Worm (Caenorhabditis elegans) whole organism, midembryonic: ENCODE results near the gene lim-4.

Source experiments
- T22C8.4 ChIP-seq: fragments of 200-800 bp; sonication (Bioruptor generic); IDR thresholded peaks from 2 replicates; pipeline ENCODE4 v1.3.6; 2022; ENCODE audit warnings: missing genetic modification characterization, missing compliant biosample characterization
- cog-1 ChIP-seq: sonication (generic microtip); optimal IDR thresholded peaks from 2 replicates; lab custom pipeline; 2016; ENCODE audit warnings: missing genetic modification characterization, missing compliant biosample characterization
- flt-1 ChIP-seq: fragments of 200-800 bp; sonication (Bioruptor generic); IDR thresholded peaks from 2 replicates; pipeline ENCODE4 v1.3.6; 2022; ENCODE audit warnings: missing genetic modification characterization, missing compliant biosample characterization
- klf-2 ChIP-seq: fragments of 200-800 bp; sonication (Bioruptor generic); conservative IDR thresholded peaks from 2 replicates; pipeline ENCODE4 v1.3.6; 2022; ENCODE audit warnings: missing genetic modification reagents, missing genetic modification characterization, missing compliant biosample characterization
- ref-1 ChIP-seq: fragments of 200-800 bp; sonication (Bioruptor generic); conservative IDR thresholded peaks from 2 replicates; pipeline ENCODE4 v1.3.6; 2022; ENCODE audit warnings: missing genetic modification reagents, missing genetic modification characterization, missing compliant biosample characterization
- tab-1 ChIP-seq: fragments of 200-800 bp; sonication (Bioruptor generic); IDR thresholded peaks from 2 replicates; pipeline ENCODE4 v1.3.6; 2022; ENCODE audit warnings: missing genetic modification characterization, missing compliant biosample characterization
- ztf-23 ChIP-seq: fragments of 200-800 bp; sonication (Bioruptor generic); IDR thresholded peaks from 2 replicates; pipeline ENCODE4 v1.3.6; 2022; ENCODE audit warnings: missing genetic modification reagents, missing genetic modification characterization, missing compliant biosample characterization
- ztf-29 ChIP-seq: fragments of 200-800 bp; sonication (Bioruptor generic); IDR thresholded peaks from 2 replicates; pipeline ENCODE4 v1.3.6; 2022; ENCODE audit warnings: missing genetic modification reagents, missing genetic modification characterization, missing compliant biosample characterization

DNA sequence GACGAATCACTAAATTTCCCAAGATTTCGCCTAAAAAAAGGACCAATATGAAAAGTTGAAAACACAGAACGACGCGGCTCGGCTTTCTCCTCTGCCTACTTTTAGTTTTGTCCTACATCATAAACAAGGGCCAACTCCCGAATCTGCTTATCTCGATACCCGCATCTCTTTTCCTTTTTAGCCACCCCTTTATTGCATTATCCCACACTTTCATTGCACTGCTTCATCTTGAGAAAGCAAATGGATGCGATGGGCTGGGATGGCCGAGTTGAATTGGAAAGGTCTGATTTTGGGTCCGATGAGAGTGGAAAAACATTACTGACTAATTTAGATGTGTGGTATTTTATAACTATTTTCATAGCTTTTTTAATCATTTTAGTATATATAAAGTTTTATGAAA is 17.6 kb downstream of the lim-4 start:
- no peak for TF ChIP-seq T22C8.4 (GFP tag; lab: Robert Waterston, UW)
- TF ChIP-seq ref-1 (GFP tag; lab: Robert Waterston, UW): no peak
- no peak for TF ChIP-seq klf-2
- TF ChIP-seq flt-1 (GFP tag; lab: Robert Waterston, UW): no peak
- no peak for TF ChIP-seq ztf-29 (GFP tag; lab: Robert Waterston, UW)
- TF ChIP-seq ztf-23 (GFP tag; lab: Robert Waterston, UW): no peak
- TF ChIP-seq tab-1 (GFP tag; lab: Robert Waterston, UW): no peak
- TF ChIP-seq cog-1 (tag; lab: Kevin White, UChicago): no peak
